Worm (Caenorhabditis elegans): ENCODE measurements around the gene W03G11.4.

The W03G11.4 gene

DNA sequence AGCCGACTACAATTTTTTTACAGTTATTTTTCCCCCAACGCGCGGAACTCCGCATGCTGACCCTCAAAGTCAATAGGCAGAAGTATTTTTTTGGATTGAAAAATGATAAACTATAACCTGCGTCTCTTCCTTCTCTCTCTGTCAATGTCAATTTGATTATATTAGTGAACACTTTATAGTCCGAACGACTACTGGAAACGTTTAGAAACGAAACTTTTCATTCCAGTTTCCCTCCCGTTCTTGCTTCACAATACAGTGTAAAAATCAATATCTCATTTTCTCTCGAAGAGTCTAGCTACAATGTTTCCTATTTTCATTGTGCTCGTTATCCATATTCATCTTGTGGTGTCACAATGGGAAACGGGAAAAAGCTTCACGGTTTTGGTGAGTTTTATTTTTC, 24.7 kb downstream of the W03G11.4 start, which contains the start of gene lgc-24:
TSS of gene lgc-24 (plus strand) at position 301 of the 400 bp plus-strand sequence.
- TF ChIP-seq snpc-1.3 (tag; optimal IDR thresholded peaks at IDR 0.05; ENCODE audit: insufficient read depth) (no peak), cebp-2 (GFP tag; IDR thresholded peaks at IDR 0.05) (no peak), attf-5 (GFP tag; optimal IDR thresholded peaks at IDR 0.05) (no peak), K11D2.4 (GFP tag; IDR thresholded peaks at IDR 0.05) (no peak), F37B4.10 (GFP tag; IDR thresholded peaks at IDR 0.05) (no peak), nfya-2 (GFP tag; IDR thresholded peaks at IDR 0.05) (no peak), C17E4.6 (GFP tag; IDR thresholded peaks at IDR 0.05) (no peak), ceh-58 (GFP tag; IDR thresholded peaks at IDR 0.05) (no peak), F10E7.11 (tag; optimal IDR thresholded peaks at IDR 0.05) (no peak), pbrm-1 (GFP tag; IDR thresholded peaks at IDR 0.05) (no peak), F52B5.7 (tag; optimal IDR thresholded peaks at IDR 0.05) (no peak), atf-7 (tag; optimal IDR thresholded peaks at IDR 0.05) (no peak), lin-35 (GFP tag; optimal IDR thresholded peaks at IDR 0.05) (no peak), lin-54 (GFP tag; optimal IDR thresholded peaks at IDR 0.05) (no peak), madf-3 (GFP tag; IDR thresholded peaks at IDR 0.05) (no peak)

- no peak for TF ChIP-seq hsf-1 (GFP tag; IDR thresholded peaks at IDR 0.05)
- no peak for TF ChIP-seq bed-2 (GFP tag; IDR thresholded peaks at IDR 0.05)
- TF ChIP-seq Y56A3A.18 (GFP tag; IDR thresholded peaks at IDR 0.05) = no peak
- TF ChIP-seq somi-1 (GFP tag; optimal IDR thresholded peaks at IDR 0.05) = no peak
- TF ChIP-seq mxl-1 (tag; optimal IDR thresholded peaks at IDR 0.05) = no peak
- no peak for TF ChIP-seq sdz-38 (tag; optimal IDR thresholded peaks at IDR 0.05)
- TF ChIP-seq lir-1 (GFP tag; conservative IDR thresholded peaks at IDR 0.05) = no peak
- TF ChIP-seq ceh-91 (GFP tag; IDR thresholded peaks at IDR 0.05) = no peak
- TF ChIP-seq nfya-1 (tag; optimal IDR thresholded peaks at IDR 0.05; ENCODE audit: borderline replicate concordance, insufficient read depth) = no peak
- no peak for TF ChIP-seq B0019.2 (GFP tag; conservative IDR thresholded peaks at IDR 0.05)
- TF ChIP-seq zim-3 (tag; optimal IDR thresholded peaks at IDR 0.05) = no peak
- no peak for TF ChIP-seq attf-6 (GFP tag; IDR thresholded peaks at IDR 0.05)
- TF ChIP-seq hlh-26 (GFP tag; conservative IDR thresholded peaks at IDR 0.05) = no peak
- TF ChIP-seq mes-4 (tag; optimal IDR thresholded peaks at IDR 0.05) = no peak
- TF ChIP-seq madf-6 (GFP tag; IDR thresholded peaks at IDR 0.05) = no peak
These were observed 28.0 kb downstream of the W03G11.4 start, which contains the start of gene lgc-23 for ce11 chrX:12064908-12065307. lgc-23 (plus strand) TSS chrX:12065208.

ce11 chrX:12056973-12057372, 36.0 kb downstream of the W03G11.4 start, which contains the start of gene B0198.3:
B0198.3 (minus strand) TSS chrX:12057073.
- TF ChIP-seq B0019.2 (GFP tag; conservative IDR thresholded peaks at IDR 0.05) (no peak), hlh-12 (tag; optimal IDR thresholded peaks at IDR 0.05) (no peak), C17E4.6 (GFP tag; IDR thresholded peaks at IDR 0.05) (no peak), mel-28 (tag; optimal IDR thresholded peaks at IDR 0.05; ENCODE audit: borderline replicate concordance) (no peak), die-1 (tag; optimal IDR thresholded peaks at IDR 0.05) (no peak), Y95B8A.8 (GFP tag; IDR thresholded peaks at IDR 0.05) (no peak), ceh-91 (GFP tag; IDR thresholded peaks at IDR 0.05) (no peak), nhr-27 (tag; optimal IDR thresholded peaks at IDR 0.05) (no peak), atf-7 (tag; optimal IDR thresholded peaks at IDR 0.05) (no peak), ztf-25 (GFP tag; IDR thresholded peaks at IDR 0.05) (no peak), Y53F4B.3 (GFP tag; IDR thresholded peaks at IDR 0.05) (no peak), rec-8 (tag; optimal IDR thresholded peaks at IDR 0.05) (no peak), madf-10 (tag; optimal IDR thresholded peaks at IDR 0.05) (no peak), B0035.1 (tag; optimal IDR thresholded peaks at IDR 0.05) (no peak), dox-1 (GFP tag; IDR thresholded peaks at IDR 0.05) (no peak), ceh-27 (GFP tag; optimal IDR thresholded peaks at IDR 0.05) (no peak), egrh-3 (GFP tag; IDR thresholded peaks at IDR 0.05) (no peak), aptf-3 (GFP tag; IDR thresholded peaks at IDR 0.05) (no peak), nhr-90 (tag; optimal IDR thresholded peaks at IDR 0.05) (no peak), mxl-1 (tag; optimal IDR thresholded peaks at IDR 0.05) (no peak)
